Worm (Caenorhabditis elegans) whole organism, L1 larva: Measurements from ENCODE around the gene npr-17.
A peak's percentile ranks its signal among the peaks of the same experiment; 100 is the strongest.

Source experiments
- C16A3.4 ChIP-seq: fragments of 150-350 bp; optimal IDR thresholded peaks from 2 replicates; lab custom pipeline; 2014; ENCODE audit warnings: missing biosample characterization, missing genetic modification characterization
- Y116A8C.19 ChIP-seq: sonication (generic microtip); optimal IDR thresholded peaks from 2 replicates; lab custom pipeline; 2016; ENCODE audit warnings: missing compliant biosample characterization, missing genetic modification characterization, borderline replicate concordance
- aha-1 ChIP-seq: fragments of 150-350 bp; optimal IDR thresholded peaks from 2 replicates; lab custom pipeline; 2014; ENCODE audit warnings: missing biosample characterization, missing genetic modification characterization
- ceh-8 ChIP-seq: fragments of 200-800 bp; sonication (Bioruptor generic); optimal IDR thresholded peaks from 2 replicates; lab custom pipeline; 2018; ENCODE audit warnings: mild to moderate bottlenecking, missing genetic modification characterization, moderate library complexity, missing compliant biosample characterization
- ceh-82 ChIP-seq, 3 experiments: fragments of 150-350 bp in 1 of 3; sonication (generic microtip) in 2 of 3; optimal IDR thresholded peaks; 2 replicates each; lab custom pipeline; 2014 to 2017; ENCODE audit warnings: missing biosample characterization in 3 of 3, missing genetic modification characterization in 3 of 3
- dpl-1 ChIP-seq, 3 experiments: fragments of 150-350 bp in 2 of 3; sonication (generic microtip) in 1 of 3; optimal IDR thresholded peaks; 2 replicates each; lab custom pipeline; 2014 to 2017; ENCODE audit warnings: missing biosample characterization in 3 of 3, missing genetic modification characterization in 3 of 3, missing genetic modification reagents in 3 of 3
- dsc-1 ChIP-seq: sonication (generic microtip); optimal IDR thresholded peaks from 2 replicates; lab custom pipeline; 2016; ENCODE audit warnings: mild to moderate bottlenecking, missing genetic modification characterization, missing compliant biosample characterization
- efl-1 ChIP-seq, 4 experiments: fragments of 150-350 bp; optimal IDR thresholded peaks in 3 of 4; peaks in 1 of 4; 1 replicate in 1 of 4; 2 replicates in 3 of 4; lab custom pipeline; 2014; ENCODE audit warnings: missing biosample characterization in 2 of 4, missing genetic modification characterization in 2 of 4, missing genetic modification reagents in 2 of 4
- egl-13 ChIP-seq: sonication (generic microtip); optimal IDR thresholded peaks from 2 replicates; lab custom pipeline; 2016; ENCODE audit warnings: missing genotype, missing genetic modification reagents, missing genetic modification characterization, missing compliant biosample characterization
- fkh-4 ChIP-seq: sonication (generic microtip); optimal IDR thresholded peaks from 2 replicates; lab custom pipeline; 2016; ENCODE audit warnings: missing compliant biosample characterization, missing genetic modification characterization, borderline replicate concordance
- hlh-17 ChIP-seq: fragments of 200-800 bp; sonication (Bioruptor generic); optimal IDR thresholded peaks from 2 replicates; lab custom pipeline; 2018; ENCODE audit warnings: missing genetic modification characterization, mild to moderate bottlenecking, missing compliant biosample characterization, moderate library complexity, borderline replicate concordance
- irx-1 ChIP-seq: sonication (generic microtip); optimal IDR thresholded peaks from 2 replicates; lab custom pipeline; 2016; ENCODE audit warnings: missing genetic modification characterization, missing compliant biosample characterization
- lin-15B ChIP-seq: fragments of 150-350 bp; sonication (generic microtip); optimal IDR thresholded peaks from 3 replicates; lab custom pipeline; 2014; ENCODE audit warnings: missing biosample characterization, missing genetic modification characterization
- lin-35 ChIP-seq, 2 experiments: fragments of 150-350 bp; optimal IDR thresholded peaks; 2 replicates each; lab custom pipeline; 2014; ENCODE audit warnings: missing biosample characterization in 2 of 2, missing genetic modification characterization in 2 of 2, missing genetic modification reagents in 2 of 2
- lin-39 ChIP-seq: fragments of 150-350 bp; optimal IDR thresholded peaks from 2 replicates; lab custom pipeline; 2014; ENCODE audit warnings: missing biosample characterization, missing genetic modification reagents, missing genetic modification characterization
- lir-3 ChIP-seq: sonication (generic microtip); optimal IDR thresholded peaks from 2 replicates; lab custom pipeline; 2016; ENCODE audit warnings: mild to moderate bottlenecking, missing genetic modification characterization, moderate library complexity, missing compliant biosample characterization; ENCODE audit not compliant: poor library complexity
- lsy-2 ChIP-seq, 2 experiments: fragments of 150-350 bp; optimal IDR thresholded peaks; 2 replicates each; lab custom pipeline; 2014; ENCODE audit warnings: missing biosample characterization in 2 of 2, missing genetic modification characterization in 2 of 2
- mep-1 ChIP-seq: fragments of 150-350 bp; optimal IDR thresholded peaks from 2 replicates; lab custom pipeline; 2014; ENCODE audit warnings: missing biosample characterization, missing genetic modification characterization
- nhr-28 ChIP-seq: fragments of 150-350 bp; optimal IDR thresholded peaks from 2 replicates; lab custom pipeline; 2014; ENCODE audit warnings: missing biosample characterization, missing genetic modification characterization
- nhr-71 ChIP-seq: sonication (generic microtip); optimal IDR thresholded peaks from 2 replicates; lab custom pipeline; 2016; ENCODE audit warnings: mild to moderate bottlenecking, missing genetic modification characterization, moderate library complexity, missing compliant biosample characterization
- nhr-84 ChIP-seq: sonication (generic microtip); optimal IDR thresholded peaks from 2 replicates; lab custom pipeline; 2017; ENCODE audit warnings: missing biosample characterization, missing genetic modification characterization
- nhr-85 ChIP-seq: sonication (generic microtip); peaks from one replicate; lab custom pipeline; 2016; ENCODE audit warnings: missing genetic modification characterization, inconsistent platforms, missing compliant biosample characterization
- nhr-90 ChIP-seq: sonication (generic microtip); optimal IDR thresholded peaks from 2 replicates; lab custom pipeline; 2016; ENCODE audit warnings: mild to moderate bottlenecking, missing genetic modification characterization, missing compliant biosample characterization; ENCODE audit not compliant: poor library complexity
- pax-3 ChIP-seq: fragments of 200-800 bp; sonication (Bioruptor generic); optimal IDR thresholded peaks from 2 replicates; lab custom pipeline; 2018; ENCODE audit warnings: mild to moderate bottlenecking, missing genetic modification characterization, moderate library complexity, missing compliant biosample characterization
- pqm-1 ChIP-seq: sonication (generic microtip); optimal IDR thresholded peaks from 3 replicates; lab custom pipeline; 2017; ENCODE audit warnings: missing biosample characterization, missing genetic modification characterization
- rnt-1 ChIP-seq: sonication (generic microtip); optimal IDR thresholded peaks from 2 replicates; lab custom pipeline; 2016; ENCODE audit warnings: mild to moderate bottlenecking, missing genetic modification characterization, moderate library complexity, missing compliant biosample characterization
- skn-1 ChIP-seq: fragments of 150-350 bp; optimal IDR thresholded peaks from 2 replicates; lab custom pipeline; 2014; ENCODE audit warnings: missing biosample characterization, missing genetic modification characterization
- sox-4 ChIP-seq: sonication (generic microtip); optimal IDR thresholded peaks from 2 replicates; lab custom pipeline; 2016; ENCODE audit warnings: missing genetic modification characterization, missing compliant biosample characterization
- swsn-7 ChIP-seq: sonication (generic microtip); optimal IDR thresholded peaks from 2 replicates; lab custom pipeline; 2016; ENCODE audit warnings: missing genetic modification characterization, missing compliant biosample characterization
- unc-86 ChIP-seq: sonication (generic microtip); optimal IDR thresholded peaks from 2 replicates; lab custom pipeline; 2016; ENCODE audit warnings: missing genetic modification characterization, missing compliant biosample characterization
- vab-15 ChIP-seq: sonication (generic microtip); optimal IDR thresholded peaks from 2 replicates; lab custom pipeline; 2017; ENCODE audit warnings: missing genotype, mild to moderate bottlenecking, missing genetic modification characterization, missing compliant biosample characterization
- xbp-1 ChIP-seq: sonication (generic microtip); optimal IDR thresholded peaks from 2 replicates; lab custom pipeline; 2016; ENCODE audit warnings: missing genetic modification characterization, missing compliant biosample characterization
- zag-1 ChIP-seq: fragments of 150-350 bp; optimal IDR thresholded peaks from 2 replicates; lab custom pipeline; 2014; ENCODE audit warnings: missing biosample characterization, missing genetic modification characterization
- zip-4 ChIP-seq: fragments of 200-800 bp; sonication (Bioruptor generic); optimal IDR thresholded peaks from 2 replicates; lab custom pipeline; 2018; ENCODE audit warnings: mild to moderate bottlenecking, missing genetic modification characterization, moderate library complexity, missing compliant biosample characterization
- ztf-11 ChIP-seq, 2 experiments: sonication (generic microtip); optimal IDR thresholded peaks; 2 replicates each; lab custom pipeline; 2016 to 2017; ENCODE audit warnings: missing genetic modification characterization in 2 of 2, missing biosample characterization in 1 of 2, missing compliant biosample characterization in 1 of 2

Gene npr-17

DNA sequence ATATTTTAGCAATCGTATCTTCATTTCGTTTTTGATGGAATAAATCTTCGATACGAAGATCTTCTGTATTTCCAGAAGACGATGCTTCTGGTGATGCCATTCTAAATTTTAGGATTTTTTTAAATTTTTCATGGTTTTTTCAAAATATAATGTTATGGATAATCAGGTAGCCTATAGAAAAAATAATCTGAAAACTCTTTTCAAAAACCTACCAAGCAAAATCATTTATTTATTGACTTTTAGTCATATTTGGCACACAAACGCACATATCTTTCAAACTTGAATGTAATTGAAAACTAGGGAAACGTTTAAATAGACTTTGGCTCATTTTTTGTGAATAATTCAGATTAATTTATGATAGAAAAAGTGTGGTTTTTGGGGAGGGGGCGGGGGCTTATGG, 20.2 kb upstream of the npr-17 start, which contains the start of gene F44B9.5:
F44B9.5 (minus strand) TSS at position 101 of the 400 bp plus-strand sequence.
- TF ChIP-seq rnt-1 (tag; lab: Kevin White, UChicago) (no peak), sox-4 (tag; lab: Kevin White, UChicago) (no peak), dpl-1 (GFP tag; optimal IDR thresholded peaks at IDR 0.05; lab: Kevin White, UChicago) (no peak), lin-39 (tag; lab: Kevin White, UChicago) (no peak), lsy-2 (tag; optimal IDR thresholded peaks at IDR 0.05; lab: Kevin White, UChicago) (no peak), aha-1 (tag; lab: Kevin White, UChicago) (no peak)

DNA sequence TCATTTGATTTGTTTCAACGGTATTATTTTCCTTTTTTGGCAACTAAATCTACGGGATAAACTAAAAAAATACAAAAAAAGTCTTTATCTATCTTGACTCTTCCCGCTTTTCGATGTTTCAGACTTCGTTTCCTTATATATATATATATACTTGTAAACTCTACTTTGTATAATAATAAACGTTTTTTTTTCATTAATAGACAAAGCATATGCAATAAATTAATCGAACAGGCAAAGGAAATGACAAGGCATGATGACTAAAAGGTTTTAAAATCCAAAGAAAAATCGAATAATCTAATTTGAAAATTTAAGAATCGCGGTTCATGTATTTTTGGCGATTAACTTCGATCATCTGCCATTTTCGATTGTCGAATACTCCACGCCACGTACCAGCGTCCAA, 17.3 kb upstream of the npr-17 start:
- no peak for TF ChIP-seq unc-86 (tag; lab: Kevin White, UChicago)
- no peak for TF ChIP-seq lin-35 (GFP tag; optimal IDR thresholded peaks at IDR 0.05; lab: Kevin White, UChicago)
- TF ChIP-seq ceh-8 = no peak
- no peak for TF ChIP-seq lir-3
- TF ChIP-seq pqm-1 = no peak
- no peak for TF ChIP-seq hlh-17 (GFP tag; lab: Kevin White, UChicago)
- TF ChIP-seq nhr-84 (tag; lab: Kevin White, UChicago) = no peak

- no peak for TF ChIP-seq nhr-90
- no peak for TF ChIP-seq dpl-1 (GFP tag; optimal IDR thresholded peaks at IDR 0.05; lab: Kevin White, UChicago)
- peak; percentile 7 for TF ChIP-seq skn-1 (tag; lab: Kevin White, UChicago)
- TF ChIP-seq nhr-71 (tag; lab: Kevin White, UChicago) = no peak
Observed at ce11 chrIII:8010260-8010822, 14.1 kb upstream of the npr-17 start, which contains the start of gene cit-1.2. cit-1.2 (plus strand) TSS chrIII:8010772.

- no peak for TF ChIP-seq zag-1
- peak; percentile 37 to 52 for TF ChIP-seq efl-1 (optimal IDR thresholded peaks at IDR 0.05; lab: Kevin White, UChicago)
- TF ChIP-seq efl-1 (GFP tag; optimal IDR thresholded peaks at IDR 0.05 in 1 of 2; lab: Kevin White, UChicago) = peak in 1 of 2 experiments; percentile 44
- TF ChIP-seq Y116A8C.19 (tag; lab: Kevin White, UChicago) = no peak
- TF ChIP-seq lin-35 (GFP tag; optimal IDR thresholded peaks at IDR 0.05; lab: Kevin White, UChicago) = peak; percentile 32 to 37
- no peak for TF ChIP-seq xbp-1 (tag; lab: Kevin White, UChicago)
- no peak for TF ChIP-seq mep-1
- TF ChIP-seq irx-1 = no peak
- peak in 2 of 3 experiments; percentile 7 to 18 for TF ChIP-seq ceh-82 (tag; optimal IDR thresholded peaks at IDR 0.05; lab: Kevin White, UChicago)
- peak; percentile 32 for TF ChIP-seq nhr-85 (tag; lab: Kevin White, UChicago)
- TF ChIP-seq zip-4 (GFP tag; lab: Kevin White, UChicago) = no peak
- no peak for TF ChIP-seq nhr-84 (tag; lab: Kevin White, UChicago)
- TF ChIP-seq skn-1 (tag; lab: Kevin White, UChicago) = peak; percentile 32
- TF ChIP-seq nhr-28 (tag; lab: Kevin White, UChicago) = no peak
- no peak for TF ChIP-seq vab-15
- TF ChIP-seq swsn-7 (tag; lab: Kevin White, UChicago) = no peak
- no peak for TF ChIP-seq egl-13
- no peak for TF ChIP-seq ztf-11 (tag; optimal IDR thresholded peaks at IDR 0.05; lab: Kevin White, UChicago)
- peak; percentile 38 for TF ChIP-seq lin-15B (tag; lab: Kevin White, UChicago)
- no peak for TF ChIP-seq dsc-1 (tag; lab: Kevin White, UChicago)
- TF ChIP-seq fkh-4 (tag; lab: Kevin White, UChicago) = no peak
- TF ChIP-seq pax-3 (tag; lab: Kevin White, UChicago) = no peak
- peak in 2 of 3 experiments; percentile 33 to 49 for TF ChIP-seq dpl-1 (GFP tag; optimal IDR thresholded peaks at IDR 0.05; lab: Kevin White, UChicago)
- TF ChIP-seq C16A3.4 (tag; lab: Kevin White, UChicago) = peak; percentile 37
- peak; percentile 38 to 66 for TF ChIP-seq lsy-2 (tag; optimal IDR thresholded peaks at IDR 0.05; lab: Kevin White, UChicago)
- no peak for TF ChIP-seq ceh-8
- TF ChIP-seq lir-3 = no peak
- TF ChIP-seq nhr-71 (tag; lab: Kevin White, UChicago) = no peak
Observed at ce11 chrIII:8009769-8010168, 13.5 kb upstream of the npr-17 start, which contains the start of gene cit-1.1. cit-1.1 (minus strand) TSS chrIII:8009821.
